Fruit fly (Drosophila melanogaster) whole organism, embryonic: ENCODE measurements around the gene slf.

Experiments used
- Blimp-1 ChIP-seq: fragments of 200-800 bp; sonication (Bioruptor generic); optimal IDR thresholded peaks from 3 replicates; lab custom pipeline; 2018; ENCODE audit warnings: missing biosample characterization, missing genetic modification characterization, mild to moderate bottlenecking, moderate library complexity, missing genetic modification reagents
- CG10267 ChIP-seq: fragments of 200-800 bp; sonication (Bioruptor generic); optimal IDR thresholded peaks from 2 replicates; lab custom pipeline; 2018; ENCODE audit warnings: missing biosample characterization, mild to moderate bottlenecking, missing genetic modification characterization, moderate library complexity
- CG12299 ChIP-seq: fragments of 200-800 bp; sonication (Bioruptor generic); optimal IDR thresholded peaks from 2 replicates; lab custom pipeline; 2018; ENCODE audit warnings: missing biosample characterization, mild to moderate bottlenecking, missing genetic modification characterization
- CG13296 ChIP-seq: fragments of 200-800 bp; sonication (Bioruptor generic); optimal IDR thresholded peaks from 3 replicates; lab custom pipeline; 2018; ENCODE audit warnings: missing biosample characterization, mild to moderate bottlenecking, missing genetic modification characterization
- CG2120 ChIP-seq: fragments of 200-800 bp; sonication (Bioruptor generic); optimal IDR thresholded peaks from 3 replicates; lab custom pipeline; 2016; ENCODE audit warnings: missing biosample characterization, missing genetic modification characterization
- D19B ChIP-seq: fragments of 200-800 bp; sonication (Bioruptor generic); optimal IDR thresholded peaks from 2 replicates; lab custom pipeline; 2017; ENCODE audit warnings: missing biosample characterization, mild to moderate bottlenecking, missing genetic modification characterization
- Oaz ChIP-seq: fragments of 200-800 bp; sonication (Bioruptor generic); IDR thresholded peaks from 2 replicates; pipeline ENCODE4 v1.3.6; 2022; ENCODE audit warnings: missing biosample characterization, missing genetic modification characterization
- chn ChIP-seq: fragments of 200-800 bp; sonication (Bioruptor generic); optimal IDR thresholded peaks from 2 replicates; lab custom pipeline; 2016; ENCODE audit warnings: missing biosample characterization, missing genetic modification characterization
- lab ChIP-seq: fragments of 200-800 bp; sonication (Bioruptor generic); optimal IDR thresholded peaks from 3 replicates; lab custom pipeline; 2017; ENCODE audit warnings: missing biosample characterization, missing genetic modification characterization, mild to moderate bottlenecking, moderate library complexity, missing genetic modification reagents
- ranshi ChIP-seq: fragments of 200-800 bp; sonication (Bioruptor generic); IDR thresholded peaks from 2 replicates; pipeline ENCODE4 v1.3.6; 2022; ENCODE audit warnings: missing biosample characterization, missing genetic modification characterization
- zen ChIP-seq: fragments of 200-800 bp; sonication (Bioruptor generic); optimal IDR thresholded peaks from 3 replicates; lab custom pipeline; 2018; ENCODE audit warnings: missing biosample characterization, mild to moderate bottlenecking, missing genetic modification characterization, moderate library complexity

DNA sequence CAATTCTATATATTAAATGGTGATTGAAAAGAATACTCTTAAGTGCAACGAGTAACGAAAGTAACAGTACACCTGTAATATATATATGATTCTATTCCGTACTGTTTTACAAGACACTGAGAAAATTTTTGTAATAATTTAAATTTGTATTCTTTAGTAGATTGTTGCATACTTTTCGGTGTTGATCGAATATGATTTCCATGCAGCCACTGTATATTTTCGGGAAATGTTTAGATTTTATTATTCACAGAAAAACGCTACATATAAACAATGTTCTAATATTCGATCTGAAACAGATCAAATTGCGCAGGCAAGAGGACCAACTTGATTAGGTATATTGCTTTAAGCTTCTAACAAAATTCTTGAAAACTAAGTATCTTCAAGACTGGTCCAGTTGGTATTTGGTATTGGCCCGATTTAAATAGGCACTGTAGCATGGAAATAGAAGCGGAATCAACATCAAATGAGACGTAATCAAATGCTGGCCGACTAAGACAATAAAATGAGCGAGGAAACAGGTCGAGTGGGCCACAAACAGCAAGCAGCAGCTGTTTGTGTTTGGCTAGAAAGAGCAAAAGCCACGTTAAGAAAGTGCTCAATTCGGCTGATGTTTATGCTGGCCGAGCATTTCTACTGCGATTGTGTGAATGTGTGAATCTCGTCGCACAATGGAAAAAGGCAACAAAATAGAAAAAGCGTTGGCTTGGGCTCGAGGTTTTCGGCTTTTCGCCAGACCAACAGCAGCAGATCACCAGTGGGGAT is 10.7 kb upstream of the slf start, which contains the start of gene CG15629:
- TF ChIP-seq lab (GFP tag; lab: Kevin White, UChicago): no peak
- no peak for TF ChIP-seq chn (GFP tag; lab: Kevin White, UChicago)
- TF ChIP-seq Blimp-1 (GFP tag; lab: Kevin White, UChicago): no peak
- TF ChIP-seq Oaz: no peak
- TF ChIP-seq D19B (GFP tag; lab: Kevin White, UChicago): no peak
- TF ChIP-seq CG2120 (GFP tag; lab: Kevin White, UChicago): no peak
- TF ChIP-seq CG13296: no peak
- no peak for TF ChIP-seq CG12299 (tag; lab: Kevin White, UChicago)
- TF ChIP-seq zen: no peak
- TF ChIP-seq ranshi (GFP tag; lab: Robert Waterston, UW): no peak
- no peak for TF ChIP-seq CG10267
